Fruit fly (Drosophila melanogaster): ENCODE results near the gene Dhc1.

The Dhc1 gene

DNA sequence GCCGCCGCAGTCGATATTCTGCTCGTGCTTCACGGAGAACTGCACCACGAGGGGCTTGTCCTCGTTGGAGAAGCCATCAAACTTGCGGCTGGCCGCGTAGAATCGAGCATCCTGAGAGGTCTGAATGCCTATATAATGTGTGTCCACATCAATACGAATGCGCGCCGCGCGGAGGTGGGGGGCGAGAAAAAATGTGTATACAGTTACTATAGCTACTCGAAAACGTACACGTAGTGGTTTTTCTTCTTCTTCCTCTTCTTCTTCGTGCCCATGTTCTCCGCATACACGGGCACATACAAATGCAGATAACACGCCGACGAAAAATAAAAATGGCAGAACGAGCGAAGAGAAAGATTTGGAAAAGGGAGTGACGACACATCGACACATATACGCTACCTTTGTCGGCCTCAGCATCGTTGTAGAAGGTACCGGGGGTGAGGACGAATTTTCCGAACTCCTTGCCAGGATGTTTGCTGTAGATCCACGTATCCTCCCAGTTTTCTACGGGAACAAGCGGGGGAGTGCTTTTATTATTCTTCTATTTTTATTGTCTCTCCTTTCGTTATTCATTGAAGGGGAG is 44.3 kb downstream of the Dhc1 start (continued):
- TF ChIP-seq cwo (GFP tag; optimal IDR thresholded peaks at IDR 0.05) (peak; percentile 13), CG15696 (tag; optimal IDR thresholded peaks at IDR 0.05) (no peak), CG4424 (GFP tag; optimal IDR thresholded peaks at IDR 0.05) (no peak), CG9609 (GFP tag; optimal IDR thresholded peaks at IDR 0.05) (no peak), tio (GFP tag; optimal IDR thresholded peaks at IDR 0.05) (no peak), CG16815 (GFP tag; optimal IDR thresholded peaks at IDR 0.05) (no peak), CG7786 (GFP tag; optimal IDR thresholded peaks at IDR 0.05) (peak; percentile 5), zfh1 (GFP tag; IDR thresholded peaks at IDR 0.05) (no peak), Oaz (GFP tag; IDR thresholded peaks at IDR 0.05) (no peak), Ssrp (tag; optimal IDR thresholded peaks at IDR 0.05) (peak; percentile 9), CG18476 (GFP tag; optimal IDR thresholded peaks at IDR 0.05) (no peak), bsh (GFP tag; optimal IDR thresholded peaks at IDR 0.05) (peak in 1 of 2 experiments; percentile 18), tna (GFP tag; IDR thresholded peaks at IDR 0.05; ENCODE audit: partially characterized antibody) (no peak), CG32532 (GFP tag; IDR thresholded peaks at IDR 0.05) (no peak), mld (GFP tag; IDR thresholded peaks at IDR 0.05; ENCODE audit: partially characterized antibody) (no peak), Pdp1 (GFP tag; optimal IDR thresholded peaks at IDR 0.05) (peak in 1 of 2 experiments; percentile 25), CG11085 (GFP tag; IDR thresholded peaks at IDR 0.05) (no peak), Lim3 (GFP tag; IDR thresholded peaks at IDR 0.05) (no peak), CG12744 (GFP tag; optimal IDR thresholded peaks at IDR 0.05) (no peak), CG7928 (GFP tag; optimal IDR thresholded peaks at IDR 0.05) (no peak), Abd-B (GFP tag; optimal IDR thresholded peaks at IDR 0.05) (no peak), MESR4 (GFP tag; optimal IDR thresholded peaks at IDR 0.05) (peak; percentile 83), ash1 (GFP tag; optimal IDR thresholded peaks at IDR 0.05) (no peak), CG10543 (GFP tag; optimal IDR thresholded peaks at IDR 0.05) (peak; percentile 22), CG8290 (GFP tag; optimal IDR thresholded peaks at IDR 0.05) (no peak), CG8290 (tag; optimal IDR thresholded peaks at IDR 0.05) (peak in 1 of 2 experiments; percentile 23), CG1792 (GFP tag; optimal IDR thresholded peaks at IDR 0.05) (no peak), CG10321 (GFP tag; IDR thresholded peaks at IDR 0.05) (no peak), cg (GFP tag; optimal IDR thresholded peaks at IDR 0.05) (peak; percentile 80), CG12659 (GFP tag; optimal IDR thresholded peaks at IDR 0.05) (no peak), CG4404 (GFP tag; IDR thresholded peaks at IDR 0.05) (no peak), Eip74EF (GFP tag; optimal IDR thresholded peaks at IDR 0.05) (no peak), psq (GFP tag; optimal IDR thresholded peaks at IDR 0.05) (peak; percentile 34), Med (GFP tag) (peak; percentile 70), corto (GFP tag; optimal IDR thresholded peaks at IDR 0.05) (no peak), en (GFP tag; optimal IDR thresholded peaks at IDR 0.05) (no peak), jing (GFP tag; optimal IDR thresholded peaks at IDR 0.05) (no peak), kah (GFP tag; optimal IDR thresholded peaks at IDR 0.05) (peak; percentile 85), phol (tag; optimal IDR thresholded peaks at IDR 0.05) (peak; percentile 69)

dm6 chr3R:9628607-9629006 is 45.8 kb downstream of the Dhc1 start:
- TF ChIP-seq CG2116 (GFP tag; optimal IDR thresholded peaks at IDR 0.05) (peak; percentile 32), H15 (GFP tag; IDR thresholded peaks at IDR 0.05) (no peak), sc (optimal IDR thresholded peaks at IDR 0.05) (no peak), sc (GFP tag; optimal IDR thresholded peaks at IDR 0.05) (no peak), Ssrp (tag; optimal IDR thresholded peaks at IDR 0.05) (no peak), CG17802 (tag; optimal IDR thresholded peaks at IDR 0.05) (no peak), unc-4 (GFP tag; IDR thresholded peaks at IDR 0.05; ENCODE audit: partially characterized antibody) (no peak), Rx (GFP tag; IDR thresholded peaks at IDR 0.05) (no peak), trem (tag; optimal IDR thresholded peaks at IDR 0.05) (peak; percentile 38), CG13894 (tag; optimal IDR thresholded peaks at IDR 0.05) (no peak), yki (optimal IDR thresholded peaks at IDR 0.05) (no peak), MESR4 (GFP tag; optimal IDR thresholded peaks at IDR 0.05) (peak; percentile 8), CG8924 (tag; optimal IDR thresholded peaks at IDR 0.05) (peak; percentile 16), ssp (GFP tag; IDR thresholded peaks at IDR 0.05) (no peak), Tbp (GFP tag; optimal IDR thresholded peaks at IDR 0.05) (peak; percentile 33), en (GFP tag; optimal IDR thresholded peaks at IDR 0.05) (no peak), fru (optimal IDR thresholded peaks at IDR 0.05) (no peak)
